Fruit fly (Drosophila melanogaster): Measurements from ENCODE around the gene CG6138.

Gene CG6138

dm6 chr2L:10526953-10527584 lies 40.0 kb upstream of the CG6138 start, which contains the start of gene Lip4 (continued):
- peak; percentile 83 for TF ChIP-seq HLH3B (GFP tag; IDR thresholded peaks at IDR 0.05)
- no peak for TF ChIP-seq CG7745 (tag; optimal IDR thresholded peaks at IDR 0.05)
- peak; percentile 38; the same call in 1 of the 2 replicates for TF ChIP-seq ro (GFP tag; IDR thresholded peaks at IDR 0.05)
- TF ChIP-seq CG2120 (GFP tag; optimal IDR thresholded peaks at IDR 0.05), result peak; percentile 64
- TF ChIP-seq unc-4 (GFP tag; IDR thresholded peaks at IDR 0.05; ENCODE audit: partially characterized antibody), result no peak
- TF ChIP-seq Meics (GFP tag; optimal IDR thresholded peaks at IDR 0.05), result peak; percentile 80
- no peak for TF ChIP-seq Stat92E (GFP tag; optimal IDR thresholded peaks at IDR 0.05)
- peak; percentile 67 for TF ChIP-seq CG8388 (GFP tag; optimal IDR thresholded peaks at IDR 0.05)
- TF ChIP-seq jumu (GFP tag; optimal IDR thresholded peaks at IDR 0.05), result no peak
- TF ChIP-seq pzg (GFP tag; optimal IDR thresholded peaks at IDR 0.05), result no peak
- no peak for TF ChIP-seq jigr1 (GFP tag; IDR thresholded peaks at IDR 0.05)

- TF ChIP-seq danr (GFP tag; IDR thresholded peaks at IDR 0.05) (no peak), CG14441 (GFP tag; IDR thresholded peaks at IDR 0.05) (no peak), klu (GFP tag; IDR thresholded peaks at IDR 0.05) (no peak), CG11504 (tag; optimal IDR thresholded peaks at IDR 0.05) (peak; percentile 98), CG10543 (GFP tag; optimal IDR thresholded peaks at IDR 0.05) (peak; percentile 23), CG15479 (GFP tag; optimal IDR thresholded peaks at IDR 0.05) (peak; percentile 48), grau (tag; optimal IDR thresholded peaks at IDR 0.05) (no peak), ftz-f1 (GFP tag; optimal IDR thresholded peaks at IDR 0.05) (peak; percentile 81), sug (tag; optimal IDR thresholded peaks at IDR 0.05) (peak; percentile 97), CG11560 (tag; IDR thresholded peaks at IDR 0.05) (no peak), cwo (GFP tag; optimal IDR thresholded peaks at IDR 0.05) (peak; percentile 90), CG10565 (GFP tag; optimal IDR thresholded peaks at IDR 0.05) (no peak), CG16815 (GFP tag; optimal IDR thresholded peaks at IDR 0.05) (no peak), CG3065 (GFP tag; optimal IDR thresholded peaks at IDR 0.05) (no peak), CG17186 (GFP tag; optimal IDR thresholded peaks at IDR 0.05) (no peak), chinmo (GFP tag; IDR thresholded peaks at IDR 0.05; ENCODE audit: partially characterized antibody) (0 out of 4 replicates have a peak, but pooled peaks have one; percentile 32), CG17612 (GFP tag; IDR thresholded peaks at IDR 0.05) (no peak), prd (optimal IDR thresholded peaks at IDR 0.05) (no peak), prd (GFP tag; IDR thresholded peaks at IDR 0.05) (no peak), Nf-YA (GFP tag; IDR thresholded peaks at IDR 0.05) (no peak), CG2199 (GFP tag; IDR thresholded peaks at IDR 0.05) (peak; percentile 71; the same call in 1 of the 3 replicates), CG13894 (tag; optimal IDR thresholded peaks at IDR 0.05) (no peak), CG9817 (tag; optimal IDR thresholded peaks at IDR 0.05) (no peak), CG10366 (GFP tag; IDR thresholded peaks at IDR 0.05) (no peak), Pdp1 (GFP tag; optimal IDR thresholded peaks at IDR 0.05) (peak in 1 of 2 experiments; percentile 77), CG3847 (GFP tag; IDR thresholded peaks at IDR 0.05) (no peak), CG7839 (tag; optimal IDR thresholded peaks at IDR 0.05) (no peak), trh (GFP tag; optimal IDR thresholded peaks at IDR 0.05) (no peak), lab (GFP tag; optimal IDR thresholded peaks at IDR 0.05) (no peak), CG42726 (GFP tag; IDR thresholded peaks at IDR 0.05; ENCODE audit: partially characterized antibody) (0 out of 2 replicates have a peak, but pooled peaks have one; percentile 15), NC2α (GFP tag; optimal IDR thresholded peaks at IDR 0.05) (no peak), Awh (GFP tag; IDR thresholded peaks at IDR 0.05) (0 out of 2 replicates have a peak, but pooled peaks have one; percentile 22), zen (tag; optimal IDR thresholded peaks at IDR 0.05) (no peak), CG7786 (GFP tag; optimal IDR thresholded peaks at IDR 0.05) (no peak), HmgZ (tag; optimal IDR thresholded peaks at IDR 0.05) (no peak), CG8944 (GFP tag; optimal IDR thresholded peaks at IDR 0.05) (no peak), CkIIα-i1 (GFP tag; IDR thresholded peaks at IDR 0.05) (no peak)
These were observed 38.1 kb upstream of the CG6138 start for dm6 chr2L:10528984-10529383.

Measured in whole organism, embryonic.